Worm (Caenorhabditis elegans) whole organism, L2 larva: ENCODE results near the gene srt-19.

Experiments used
- ZK546.5 ChIP-seq: sonication (generic microtip); optimal IDR thresholded peaks from 2 replicates; lab custom pipeline; 2017; ENCODE audit warnings: missing biosample characterization, missing genetic modification characterization
- aly-2 ChIP-seq: fragments of 150-350 bp; optimal IDR thresholded peaks from 2 replicates; lab custom pipeline; 2014; ENCODE audit warnings: missing biosample characterization, missing genetic modification characterization
- ama-1 ChIP-seq: fragments of 150-350 bp; optimal IDR thresholded peaks from 2 replicates; lab custom pipeline; 2018; ENCODE audit warnings: inconsistent platforms
- ceh-16 ChIP-seq: fragments of 150-350 bp; optimal IDR thresholded peaks from 2 replicates; lab custom pipeline; 2014; ENCODE audit warnings: missing biosample characterization, missing genetic modification characterization
- mab-5 ChIP-seq: fragments of 150-350 bp; optimal IDR thresholded peaks from 2 replicates; lab custom pipeline; 2014; ENCODE audit warnings: missing biosample characterization, missing genetic modification characterization
- nhr-21 ChIP-seq: fragments of 150-350 bp; optimal IDR thresholded peaks from 2 replicates; lab custom pipeline; 2014; ENCODE audit warnings: missing biosample characterization, missing genetic modification characterization
- nhr-237 ChIP-seq: fragments of 150-350 bp; optimal IDR thresholded peaks from 2 replicates; lab custom pipeline; 2014; ENCODE audit warnings: missing biosample characterization, missing genetic modification characterization
- nhr-77 ChIP-seq: fragments of 150-350 bp; optimal IDR thresholded peaks from 2 replicates; lab custom pipeline; 2014; ENCODE audit warnings: missing biosample characterization, missing genetic modification characterization
- unc-62 ChIP-seq: fragments of 150-350 bp; optimal IDR thresholded peaks from 2 replicates; lab custom pipeline; 2014; ENCODE audit warnings: missing biosample characterization, missing genetic modification reagents, missing genetic modification characterization

ce11 chrV:4241555-4241954 is 43.3 kb upstream of the srt-19 start:
- no peak for TF ChIP-seq nhr-77 (tag; lab: Kevin White, UChicago)
- TF ChIP-seq unc-62 (GFP tag; lab: Kevin White, UChicago) = no peak
- TF ChIP-seq mab-5 = no peak
- TF ChIP-seq nhr-237 (tag; lab: Kevin White, UChicago) = no peak
- TF ChIP-seq ZK546.5 (tag; lab: Kevin White, UChicago) = no peak
- no peak for TF ChIP-seq aly-2
- TF ChIP-seq ama-1 (lab: Kevin White, UChicago) = no peak
- no peak for TF ChIP-seq nhr-21 (tag; lab: Kevin White, UChicago)
- no peak for TF ChIP-seq ceh-16
